Fruit fly (Drosophila melanogaster) whole organism, embryonic: ENCODE data around the gene Usp10.
A peak's percentile ranks its signal among the peaks of the same experiment; 100 is the strongest.

Experiments used
- Aef1 ChIP-seq: fragments of 200-800 bp; sonication (Bioruptor generic); IDR thresholded peaks from 3 replicates; pipeline ENCODE4 v1.3.6; 2022; ENCODE audit warnings: missing biosample characterization, missing genetic modification characterization
- Atf-2 ChIP-seq: fragments of 200-800 bp; sonication (Bioruptor generic); optimal IDR thresholded peaks from 2 replicates; lab custom pipeline; 2016; ENCODE audit warnings: missing biosample characterization, missing genetic modification characterization
- CG10959 ChIP-seq: fragments of 200-800 bp; sonication (Bioruptor generic); IDR thresholded peaks from 2 replicates; pipeline ENCODE4 v1.3.6; 2022; ENCODE audit warnings: missing biosample characterization, missing genetic modification characterization
- CG12219 ChIP-seq: fragments of 200-800 bp; sonication (Bioruptor generic); optimal IDR thresholded peaks from 3 replicates; lab custom pipeline; 2018; ENCODE audit warnings: missing biosample characterization, mild to moderate bottlenecking, missing genetic modification characterization
- CG14441 ChIP-seq: fragments of 200-800 bp; sonication (Bioruptor generic); IDR thresholded peaks from 2 replicates; pipeline ENCODE4 v1.3.6; 2022; ENCODE audit warnings: missing biosample characterization, missing genetic modification characterization
- CG15269 ChIP-seq: fragments of 200-800 bp; sonication (Bioruptor generic); optimal IDR thresholded peaks from 2 replicates; lab custom pipeline; 2018; ENCODE audit warnings: missing biosample characterization, mild to moderate bottlenecking, missing genetic modification characterization, moderate library complexity
- CG1529 ChIP-seq: fragments of 200-800 bp; sonication (Bioruptor generic); optimal IDR thresholded peaks from 3 replicates; lab custom pipeline; 2018; ENCODE audit warnings: missing biosample characterization, missing genetic modification characterization
- CG1602 ChIP-seq: fragments of 200-800 bp; sonication (Bioruptor generic); optimal IDR thresholded peaks from 3 replicates; lab custom pipeline; 2016; ENCODE audit warnings: missing biosample characterization, missing genetic modification characterization
- CG16863 ChIP-seq: fragments of 200-800 bp; sonication (Bioruptor generic); optimal IDR thresholded peaks from 3 replicates; lab custom pipeline; 2016; ENCODE audit warnings: missing biosample characterization, missing genetic modification characterization
- CG18619 ChIP-seq: fragments of 200-800 bp; sonication (Bioruptor generic); optimal IDR thresholded peaks from 3 replicates; lab custom pipeline; 2017; ENCODE audit warnings: missing biosample characterization, mild to moderate bottlenecking, missing genetic modification characterization
- CG2116 ChIP-seq: fragments of 200-800 bp; sonication (Bioruptor generic); optimal IDR thresholded peaks from 3 replicates; lab custom pipeline; 2018; ENCODE audit warnings: missing biosample characterization, mild to moderate bottlenecking, missing genetic modification characterization
- CG30020 ChIP-seq: fragments of 200-800 bp; optimal IDR thresholded peaks from 2 replicates; lab custom pipeline; 2019; ENCODE audit warnings: missing biosample characterization, mild to moderate bottlenecking, missing genetic modification characterization, moderate library complexity
- CG31388 ChIP-seq: fragments of 200-800 bp; sonication (Bioruptor generic); optimal IDR thresholded peaks from 2 replicates; lab custom pipeline; 2016; ENCODE audit warnings: missing biosample characterization, missing genetic modification characterization
- CG3163 ChIP-seq: fragments of 200-800 bp; sonication (Bioruptor generic); optimal IDR thresholded peaks from 3 replicates; lab custom pipeline; 2016; ENCODE audit warnings: missing biosample characterization, missing genetic modification characterization
- CG32772 ChIP-seq: fragments of 200-800 bp; sonication (Bioruptor generic); IDR thresholded peaks from 2 replicates; pipeline ENCODE4 v1.3.6; 2022; ENCODE audit warnings: missing biosample characterization, missing genetic modification characterization
- CG33557 ChIP-seq: fragments of 200-800 bp; sonication (Bioruptor generic); optimal IDR thresholded peaks from 2 replicates; lab custom pipeline; 2019; ENCODE audit warnings: missing biosample characterization, mild to moderate bottlenecking, missing genetic modification characterization, moderate library complexity
- CG6272 ChIP-seq: fragments of 200-800 bp; sonication (Bioruptor generic); IDR thresholded peaks from 2 replicates; pipeline ENCODE4 v1.3.6; 2022; ENCODE audit warnings: missing biosample characterization, missing genetic modification characterization
- CG8089 ChIP-seq: fragments of 200-800 bp; sonication (Bioruptor generic); optimal IDR thresholded peaks from 3 replicates; lab custom pipeline; 2016; ENCODE audit warnings: missing biosample characterization, missing genetic modification characterization
- CG8924 ChIP-seq: fragments of 200-800 bp; optimal IDR thresholded peaks from 3 replicates; lab custom pipeline; 2019; ENCODE audit warnings: missing biosample characterization, mild to moderate bottlenecking, missing genetic modification characterization, moderate library complexity
- CG9609 ChIP-seq: fragments of 200-800 bp; sonication (Bioruptor generic); optimal IDR thresholded peaks from 3 replicates; lab custom pipeline; 2016; ENCODE audit warnings: missing biosample characterization, missing genetic modification characterization
- CG9817 ChIP-seq: fragments of 200-800 bp; sonication (Bioruptor generic); optimal IDR thresholded peaks from 2 replicates; lab custom pipeline; 2018; ENCODE audit warnings: missing biosample characterization, mild to moderate bottlenecking, missing genetic modification characterization, moderate library complexity
- CoRest ChIP-seq: fragments of 200-800 bp; sonication (Bioruptor generic); optimal IDR thresholded peaks from 3 replicates; lab custom pipeline; 2018; ENCODE audit warnings: missing biosample characterization, mild to moderate bottlenecking, missing genetic modification characterization, moderate library complexity
- Dll ChIP-seq: fragments of 200-800 bp; sonication (Bioruptor generic); IDR thresholded peaks from 4 replicates; pipeline ENCODE4 v1.3.6; 2022; ENCODE audit warnings: missing biosample characterization, missing genetic modification characterization; ENCODE audit not compliant: partially characterized antibody
- Elba2 ChIP-seq: fragments of 200-800 bp; sonication (Bioruptor generic); optimal IDR thresholded peaks from 3 replicates; lab custom pipeline; 2016; ENCODE audit warnings: missing biosample characterization, missing genetic modification characterization
- GATAe ChIP-seq: fragments of 200-800 bp; sonication (Bioruptor generic); conservative IDR thresholded peaks from 2 replicates; pipeline ENCODE4 v1.3.6; 2022; ENCODE audit warnings: missing biosample characterization, missing genetic modification characterization
- Gug ChIP-seq: fragments of 200-800 bp; sonication (Bioruptor generic); IDR thresholded peaks from 4 replicates; pipeline ENCODE4 v1.3.6; 2022; ENCODE audit warnings: missing biosample characterization, missing genetic modification characterization
- Hmr ChIP-seq: fragments of 200-800 bp; sonication (Bioruptor generic); optimal IDR thresholded peaks from 3 replicates; lab custom pipeline; 2017; ENCODE audit warnings: mild to moderate bottlenecking, missing biosample characterization, missing genetic modification reagents, missing genetic modification characterization
- Max ChIP-seq: fragments of 200-800 bp; sonication (Bioruptor generic); optimal IDR thresholded peaks from 2 replicates; lab custom pipeline; 2016; ENCODE audit warnings: missing biosample characterization, mild to moderate bottlenecking, missing genetic modification characterization
- Med ChIP-seq: fragments of 200-800 bp; sonication (Bioruptor generic); peaks from one replicate; lab custom pipeline; 2016; ENCODE audit warnings: missing biosample characterization, missing genetic modification characterization, mild to moderate bottlenecking, inconsistent platforms, moderate library complexity
- NC2α ChIP-seq: fragments of 200-800 bp; sonication (Bioruptor generic); optimal IDR thresholded peaks from 2 replicates; lab custom pipeline; 2016; ENCODE audit warnings: missing biosample characterization, missing genetic modification characterization
- NC2β ChIP-seq: fragments of 200-800 bp; sonication (Bioruptor generic); optimal IDR thresholded peaks from 2 replicates; lab custom pipeline; 2016; ENCODE audit warnings: missing biosample characterization, missing genetic modification characterization
- Nf-YA ChIP-seq: fragments of 200-800 bp; sonication (Bioruptor generic); IDR thresholded peaks from 2 replicates; pipeline ENCODE4 v1.3.6; 2022; ENCODE audit warnings: missing biosample characterization, missing genetic modification characterization
- Ptx1 ChIP-seq: fragments of 200-800 bp; sonication (Bioruptor generic); IDR thresholded peaks from 2 replicates; pipeline ENCODE4 v1.3.6; 2022; ENCODE audit warnings: missing biosample characterization, missing genetic modification characterization
- Sox100B ChIP-seq: fragments of 200-800 bp; sonication (Bioruptor generic); optimal IDR thresholded peaks from 3 replicates; lab custom pipeline; 2018; ENCODE audit warnings: missing biosample characterization, mild to moderate bottlenecking, missing genetic modification characterization
- Usf ChIP-seq: fragments of 200-800 bp; sonication (Bioruptor generic); optimal IDR thresholded peaks from 2 replicates; lab custom pipeline; 2017; ENCODE audit warnings: missing genotype, missing biosample characterization, missing genetic modification characterization
- bab2 ChIP-seq: fragments of 200-800 bp; sonication (Bioruptor generic); optimal IDR thresholded peaks from 2 replicates; lab custom pipeline; 2016; ENCODE audit warnings: missing biosample characterization, missing genetic modification characterization
- ci ChIP-seq: fragments of 200-800 bp; sonication (Bioruptor generic); IDR thresholded peaks from 3 replicates; pipeline ENCODE4 v1.3.6; 2022; ENCODE audit warnings: missing biosample characterization, missing genetic modification characterization
- crol ChIP-seq: fragments of 200-800 bp; sonication (Bioruptor generic); IDR thresholded peaks from 2 replicates; pipeline ENCODE4 v1.3.6; 2022; ENCODE audit warnings: missing biosample characterization, missing genetic modification characterization
- danr ChIP-seq: fragments of 200-800 bp; sonication (Bioruptor generic); IDR thresholded peaks from 2 replicates; pipeline ENCODE4 v1.3.6; 2022; ENCODE audit warnings: missing biosample characterization, missing genetic modification characterization
- eve ChIP-seq, 2 experiments: fragments of >200 bp; optimal IDR thresholded peaks; 2 replicates each; lab custom pipeline; 2017; ENCODE audit warnings: missing biosample characterization in 2 of 2, missing genetic modification characterization in 2 of 2
- fd64A ChIP-seq: fragments of 200-800 bp; sonication (Bioruptor generic); optimal IDR thresholded peaks from 3 replicates; lab custom pipeline; 2018; ENCODE audit warnings: missing biosample characterization, mild to moderate bottlenecking, missing genetic modification characterization
- lmd ChIP-seq: fragments of 200-800 bp; sonication (Bioruptor generic); IDR thresholded peaks from 2 replicates; pipeline ENCODE4 v1.3.6; 2022; ENCODE audit warnings: missing biosample characterization, missing genetic modification characterization
- maf-S ChIP-seq: fragments of 200-800 bp; sonication (Bioruptor generic); optimal IDR thresholded peaks from 2 replicates; lab custom pipeline; 2016; ENCODE audit warnings: missing biosample characterization, missing genetic modification characterization
- pum ChIP-seq: fragments of 200-800 bp; sonication (Bioruptor generic); optimal IDR thresholded peaks from 2 replicates; lab custom pipeline; 2016; ENCODE audit warnings: missing biosample characterization, missing genetic modification characterization
- sna ChIP-seq: fragments of 200-800 bp; sonication (Bioruptor generic); IDR thresholded peaks from 2 replicates; pipeline ENCODE4 v1.3.6; 2022; ENCODE audit warnings: missing biosample characterization, missing genetic modification characterization; ENCODE audit not compliant: partially characterized antibody
- stwl ChIP-seq: fragments of 200-800 bp; sonication (Bioruptor generic); optimal IDR thresholded peaks from 3 replicates; lab custom pipeline; 2018; ENCODE audit warnings: missing biosample characterization, mild to moderate bottlenecking, missing genetic modification characterization, moderate library complexity
- tgo ChIP-seq: fragments of 200-800 bp; sonication (Bioruptor generic); IDR thresholded peaks from 3 replicates; pipeline ENCODE4 v1.3.6; 2022; ENCODE audit warnings: missing biosample characterization, missing genetic modification characterization
- trh ChIP-seq: fragments of 200-800 bp; sonication (Bioruptor generic); optimal IDR thresholded peaks from 2 replicates; lab custom pipeline; 2016; ENCODE audit warnings: missing biosample characterization, missing genetic modification characterization
- wdn ChIP-seq: fragments of 200-800 bp; sonication (Bioruptor generic); IDR thresholded peaks from 2 replicates; pipeline ENCODE4 v1.3.6; 2022; ENCODE audit warnings: missing biosample characterization, missing genetic modification characterization
- zf30C ChIP-seq: fragments of 200-800 bp; sonication (Bioruptor generic); optimal IDR thresholded peaks from 3 replicates; lab custom pipeline; 2018; ENCODE audit warnings: missing biosample characterization, mild to moderate bottlenecking, missing genetic modification characterization

Usp10 gene

dm6 chr3L:903900-904299, 32.2 kb downstream of the Usp10 start (continued):
- no peak for TF ChIP-seq Sox100B (GFP tag; lab: Kevin White, UChicago)
- no peak for TF ChIP-seq CG8924 (tag; lab: Kevin White, UChicago)
- no peak for TF ChIP-seq bab2 (GFP tag; lab: Kevin White, UChicago)
- TF ChIP-seq danr (GFP tag; lab: Robert Waterston, UW), result no peak
- no peak for TF ChIP-seq NC2α (GFP tag; lab: Kevin White, UChicago)
- TF ChIP-seq, all 482 proteins: peak for 9

DNA sequence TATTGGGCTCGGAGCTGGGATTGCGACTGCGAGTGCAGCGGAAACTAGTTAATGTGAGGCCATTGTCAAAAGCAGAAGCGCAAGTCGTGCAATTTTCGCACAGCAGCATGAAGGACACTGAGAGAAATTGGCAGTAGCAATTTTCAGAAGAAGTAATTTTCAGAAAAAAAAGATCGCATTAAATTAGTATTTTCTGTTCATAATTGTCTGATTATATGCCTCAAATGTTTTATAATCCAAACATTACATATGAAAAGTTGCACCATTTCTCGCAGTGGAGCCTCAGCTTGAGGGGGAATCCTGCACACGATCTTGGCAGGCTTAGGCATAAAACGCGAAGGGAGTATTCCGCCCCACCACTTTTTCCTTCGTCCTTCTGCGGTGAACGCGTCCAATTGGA, 32.7 kb downstream of the Usp10 start:
- TF ChIP-seq Atf-2 (GFP tag; lab: Kevin White, UChicago) (peak; percentile 21), CG6272 (0 out of 2 replicates have a peak, but pooled peaks have one; percentile 15), CG1529 (GFP tag; lab: Kevin White, UChicago) (peak; percentile 59), ci (peak; percentile 75), Hmr (no peak), Aef1 (GFP tag; lab: Robert Waterston, UW) (no peak), trh (GFP tag; lab: Kevin White, UChicago) (no peak), crol (GFP tag; lab: Robert Waterston, UW) (no peak), pum (GFP tag; lab: Kevin White, UChicago) (peak; percentile 70), Elba2 (GFP tag; lab: Kevin White, UChicago) (no peak), CG32772 (GFP tag; lab: Robert Waterston, UW) (peak; percentile 73), sna (no peak), CG31388 (GFP tag; lab: Kevin White, UChicago) (no peak), CoRest (tag; lab: Kevin White, UChicago) (peak; percentile 72), Max (GFP tag; lab: Kevin White, UChicago) (peak; percentile 43), wdn (no peak), CG3163 (GFP tag; lab: Kevin White, UChicago) (no peak), CG9817 (tag; lab: Kevin White, UChicago) (peak; percentile 19), CG16863 (GFP tag; lab: Kevin White, UChicago) (peak; percentile 72), CG33557 (GFP tag; lab: Kevin White, UChicago) (peak; percentile 86), CG15269 (tag; lab: Kevin White, UChicago) (peak; percentile 18), tgo (GFP tag; lab: Robert Waterston, UW) (peak; percentile 26; the same call in 1 of the 3 replicates), CG1602 (GFP tag; lab: Kevin White, UChicago) (peak; percentile 61), CG10959 (peak; percentile 74), GATAe (GFP tag; lab: Robert Waterston, UW) (no peak), CG12219 (GFP tag; lab: Kevin White, UChicago) (peak; percentile 66), CG14441 (GFP tag; lab: Robert Waterston, UW) (peak; percentile 15; the same call in 1 of the 2 replicates), eve (GFP tag; optimal IDR thresholded peaks at IDR 0.05; lab: Kevin White, UChicago) (peak in 1 of 2 experiments; percentile 81), maf-S (peak; percentile 33), Usf (GFP tag; lab: Kevin White, UChicago) (peak; percentile 38), Ptx1 (peak; percentile 58), CG2116 (GFP tag; lab: Kevin White, UChicago) (no peak), Gug (GFP tag; lab: Robert Waterston, UW) (peak; percentile 11; the same call in 1 of the 4 replicates), fd64A (GFP tag; lab: Kevin White, UChicago) (peak; percentile 38), CG30020 (tag; lab: Kevin White, UChicago) (no peak), Med (GFP tag; lab: Kevin White, UChicago) (peak; percentile 80), CG9609 (GFP tag; lab: Kevin White, UChicago) (peak; percentile 46), zf30C (GFP tag; lab: Kevin White, UChicago) (peak; percentile 81), Nf-YA (GFP tag; lab: Robert Waterston, UW) (peak; percentile 27; the same call in 1 of the 2 replicates), stwl (tag; lab: Kevin White, UChicago) (peak; percentile 29), CG8089 (GFP tag; lab: Kevin White, UChicago) (peak; percentile 46), NC2β (peak; percentile 49), CG18619 (GFP tag; lab: Kevin White, UChicago) (peak; percentile 23), lmd (peak; percentile 51; the same call in 1 of the 2 replicates), Dll (no peak)
